Worm (Caenorhabditis elegans) whole organism, late embryonic: ENCODE data around the gene rrp-8.

Experiments used
- C38D4.7 ChIP-seq: fragments of 200-800 bp; sonication (Bioruptor generic); optimal IDR thresholded peaks from 2 replicates; lab custom pipeline; 2018; ENCODE audit warnings: mild to moderate bottlenecking, missing genetic modification characterization, moderate library complexity, missing compliant biosample characterization
- F13H6.1 ChIP-seq: sonication (generic microtip); optimal IDR thresholded peaks from 2 replicates; lab custom pipeline; 2016; ENCODE audit warnings: missing genetic modification characterization, missing compliant biosample characterization
- T23F11.4 ChIP-seq: fragments of 200-800 bp; sonication (Bioruptor generic); optimal IDR thresholded peaks from 2 replicates; lab custom pipeline; 2018; ENCODE audit warnings: mild to moderate bottlenecking, missing genetic modification characterization, missing compliant biosample characterization
- Y22D7AL.16 ChIP-seq: sonication (generic microtip); optimal IDR thresholded peaks from 2 replicates; lab custom pipeline; 2016; ENCODE audit warnings: missing genetic modification characterization, missing compliant biosample characterization
- ceh-18 ChIP-seq: sonication (generic microtip); optimal IDR thresholded peaks from 2 replicates; lab custom pipeline; 2016; ENCODE audit warnings: missing genetic modification characterization, missing compliant biosample characterization
- ceh-2 ChIP-seq: sonication (generic microtip); optimal IDR thresholded peaks from 2 replicates; lab custom pipeline; 2016; ENCODE audit warnings: missing genotype, missing genetic modification characterization, missing compliant biosample characterization
- ceh-22 ChIP-seq: sonication (generic microtip); optimal IDR thresholded peaks from 2 replicates; lab custom pipeline; 2017; ENCODE audit warnings: missing biosample characterization, missing genetic modification characterization
- ceh-24 ChIP-seq: sonication (generic microtip); optimal IDR thresholded peaks from 2 replicates; lab custom pipeline; 2016; ENCODE audit warnings: mild to moderate bottlenecking, missing genetic modification characterization, missing compliant biosample characterization
- ceh-30 ChIP-seq: fragments of 150-350 bp; optimal IDR thresholded peaks from 2 replicates; lab custom pipeline; 2014; ENCODE audit warnings: missing biosample characterization, missing genetic modification characterization
- ceh-6 ChIP-seq: fragments of 200-800 bp; sonication (Bioruptor generic); optimal IDR thresholded peaks from 2 replicates; lab custom pipeline; 2018; ENCODE audit warnings: mild to moderate bottlenecking, missing genetic modification characterization, missing compliant biosample characterization
- che-1 ChIP-seq: sonication (generic microtip); optimal IDR thresholded peaks from 2 replicates; lab custom pipeline; 2016; ENCODE audit warnings: mild to moderate bottlenecking, missing genetic modification characterization, missing compliant biosample characterization
- dmd-4 ChIP-seq: sonication (generic microtip); optimal IDR thresholded peaks from 2 replicates; lab custom pipeline; 2016; ENCODE audit warnings: borderline replicate concordance, missing genetic modification characterization, missing compliant biosample characterization
- dve-1 ChIP-seq: sonication (generic microtip); optimal IDR thresholded peaks from 2 replicates; lab custom pipeline; 2017; ENCODE audit warnings: antibody characterized with exemption, mild to moderate bottlenecking, missing genetic modification characterization, missing compliant biosample characterization
- elt-2 ChIP-seq: sonication (generic microtip); optimal IDR thresholded peaks from 2 replicates; lab custom pipeline; 2016; ENCODE audit warnings: missing genetic modification reagents, missing genetic modification characterization, missing compliant biosample characterization
- elt-4 ChIP-seq: sonication (generic microtip); optimal IDR thresholded peaks from 2 replicates; lab custom pipeline; 2016; ENCODE audit warnings: missing genetic modification characterization, missing compliant biosample characterization
- ets-4 ChIP-seq: sonication (generic microtip); optimal IDR thresholded peaks from 2 replicates; lab custom pipeline; 2016; ENCODE audit warnings: missing genetic modification characterization, missing compliant biosample characterization
- eyg-1 ChIP-seq: sonication (generic microtip); optimal IDR thresholded peaks from 2 replicates; lab custom pipeline; 2016; ENCODE audit warnings: missing genotype, missing genetic modification characterization, missing compliant biosample characterization
- fax-1 ChIP-seq: sonication (generic microtip); optimal IDR thresholded peaks from 2 replicates; lab custom pipeline; 2016; ENCODE audit warnings: missing genotype, missing genetic modification characterization, missing compliant biosample characterization
- fkh-10 ChIP-seq: fragments of 150-350 bp; optimal IDR thresholded peaks from 2 replicates; lab custom pipeline; 2014; ENCODE audit warnings: missing biosample characterization, missing genetic modification reagents, missing genetic modification characterization
- fkh-6 ChIP-seq: sonication (generic microtip); optimal IDR thresholded peaks from 2 replicates; lab custom pipeline; 2016; ENCODE audit warnings: missing genetic modification characterization, missing compliant biosample characterization
- gmeb-2 ChIP-seq: sonication (generic microtip); optimal IDR thresholded peaks from 2 replicates; lab custom pipeline; 2016; ENCODE audit warnings: missing genetic modification characterization, inconsistent platforms, missing compliant biosample characterization
- hlh-15 ChIP-seq: sonication (generic microtip); optimal IDR thresholded peaks from 2 replicates; lab custom pipeline; 2016; ENCODE audit warnings: missing genetic modification characterization, missing compliant biosample characterization
- hlh-8 ChIP-seq: sonication (generic microtip); optimal IDR thresholded peaks from 2 replicates; lab custom pipeline; 2016; ENCODE audit warnings: missing genotype, missing genetic modification characterization, missing compliant biosample characterization
- lim-6 ChIP-seq: sonication (generic microtip); optimal IDR thresholded peaks from 2 replicates; lab custom pipeline; 2016; ENCODE audit warnings: missing genetic modification characterization, missing compliant biosample characterization
- lin-11 ChIP-seq: fragments of 200-800 bp; sonication (Bioruptor generic); optimal IDR thresholded peaks from 2 replicates; lab custom pipeline; 2018; ENCODE audit warnings: mild to moderate bottlenecking, missing genetic modification characterization, missing compliant biosample characterization
- madf-2 ChIP-seq: sonication (generic microtip); optimal IDR thresholded peaks from 2 replicates; lab custom pipeline; 2017; ENCODE audit warnings: missing genetic modification characterization, missing compliant biosample characterization
- mec-3 ChIP-seq: sonication (generic microtip); optimal IDR thresholded peaks from 2 replicates; lab custom pipeline; 2016; ENCODE audit warnings: borderline replicate concordance, missing genetic modification characterization, missing compliant biosample characterization
- pha-4 ChIP-seq: fragments of 150-350 bp; optimal IDR thresholded peaks from 2 replicates; lab custom pipeline; 2018; ENCODE audit warnings: missing biosample characterization, missing genetic modification reagents, missing genetic modification characterization
- ref-2 ChIP-seq: sonication (generic microtip); optimal IDR thresholded peaks from 2 replicates; lab custom pipeline; 2016; ENCODE audit warnings: missing genetic modification characterization, missing compliant biosample characterization
- rnt-1 ChIP-seq: sonication (generic microtip); optimal IDR thresholded peaks from 2 replicates; lab custom pipeline; 2016; ENCODE audit warnings: missing genetic modification characterization, missing compliant biosample characterization
- sox-2 ChIP-seq: fragments of 200-800 bp; sonication (Bioruptor generic); IDR thresholded peaks from 2 replicates; pipeline ENCODE4 v1.3.6; 2022; ENCODE audit warnings: missing genetic modification reagents, missing genetic modification characterization, missing compliant biosample characterization
- syd-9 ChIP-seq: sonication (generic microtip); optimal IDR thresholded peaks from 2 replicates; lab custom pipeline; 2016; ENCODE audit warnings: mild to moderate bottlenecking, missing genetic modification characterization, moderate library complexity, missing compliant biosample characterization
- tbx-7 ChIP-seq: sonication (generic microtip); optimal IDR thresholded peaks from 2 replicates; lab custom pipeline; 2016; ENCODE audit warnings: missing genotype, missing genetic modification characterization, missing compliant biosample characterization
- ztf-16 ChIP-seq: sonication (generic microtip); optimal IDR thresholded peaks from 2 replicates; lab custom pipeline; 2017; ENCODE audit warnings: missing genetic modification characterization, missing compliant biosample characterization

rrp-8 gene

ce11 chrIV:426597-426996 is 30.3 kb downstream of the rrp-8 start:
- no peak for TF ChIP-seq ceh-30 (tag; lab: Kevin White, UChicago)
- no peak for TF ChIP-seq lim-6 (tag; lab: Kevin White, UChicago)
- TF ChIP-seq C38D4.7 (GFP tag; lab: Kevin White, UChicago), result no peak
- no peak for TF ChIP-seq hlh-8 (tag; lab: Kevin White, UChicago)
- no peak for TF ChIP-seq ceh-18 (tag; lab: Kevin White, UChicago)
- no peak for TF ChIP-seq ref-2 (tag; lab: Kevin White, UChicago)
- TF ChIP-seq, all 69 proteins: peak for 0

ce11 chrIV:427100-427908 is 31.0 kb downstream of the rrp-8 start:
- TF ChIP-seq eyg-1, result no peak
- TF ChIP-seq ceh-2 (tag; lab: Kevin White, UChicago), result no peak
- no peak for TF ChIP-seq fax-1 (tag; lab: Kevin White, UChicago)
- no peak for TF ChIP-seq ets-4
- TF ChIP-seq elt-4 (tag; lab: Kevin White, UChicago), result no peak
- TF ChIP-seq lim-6 (tag; lab: Kevin White, UChicago), result no peak
- no peak for TF ChIP-seq ceh-6
- TF ChIP-seq C38D4.7 (GFP tag; lab: Kevin White, UChicago), result no peak
- no peak for TF ChIP-seq ceh-22 (tag; lab: Kevin White, UChicago)
- no peak for TF ChIP-seq syd-9 (tag; lab: Kevin White, UChicago)
- TF ChIP-seq dmd-4 (tag; lab: Kevin White, UChicago), result no peak
- no peak for TF ChIP-seq tbx-7
- no peak for TF ChIP-seq che-1 (tag; lab: Kevin White, UChicago)
- no peak for TF ChIP-seq pha-4 (tag; lab: Kevin White, UChicago)
- TF ChIP-seq lin-11 (tag; lab: Kevin White, UChicago), result no peak
- TF ChIP-seq ceh-24, result no peak
- TF ChIP-seq rnt-1 (tag; lab: Kevin White, UChicago), result no peak

- TF ChIP-seq eyg-1 (no peak), elt-2 (tag; lab: Kevin White, UChicago) (no peak), madf-2 (tag; lab: Kevin White, UChicago) (no peak), fkh-6 (tag; lab: Kevin White, UChicago) (no peak), pha-4 (tag; lab: Kevin White, UChicago) (no peak), sox-2 (GFP tag; lab: Robert Waterston, UW) (no peak), che-1 (tag; lab: Kevin White, UChicago) (no peak), mec-3 (tag; lab: Kevin White, UChicago) (no peak), hlh-15 (tag; lab: Kevin White, UChicago) (no peak), dve-1 (no peak), fkh-10 (GFP tag; lab: Kevin White, UChicago) (no peak)
Measured at ce11 chrIV:428869-429268, 32.5 kb downstream of the rrp-8 start, which contains the start of gene Y66H1A.5. Y66H1A.5 (minus strand) TSS chrIV:429133.

- TF ChIP-seq mec-3 (tag; lab: Kevin White, UChicago) (no peak), lim-6 (tag; lab: Kevin White, UChicago) (no peak), ztf-16 (no peak), Y22D7AL.16 (no peak), fax-1 (tag; lab: Kevin White, UChicago) (no peak), elt-2 (tag; lab: Kevin White, UChicago) (no peak), F13H6.1 (tag; lab: Kevin White, UChicago) (no peak)
Measured at ce11 chrIV:438384-438783, 42.0 kb downstream of the rrp-8 start.

ce11 chrIV:440509-440908 is 44.2 kb downstream of the rrp-8 start, which contains the start of gene hum-8:
hum-8 (minus strand) TSS chrIV:440554.
- TF ChIP-seq fkh-10 (GFP tag; lab: Kevin White, UChicago) (no peak), T23F11.4 (GFP tag; lab: Kevin White, UChicago) (no peak), mec-3 (tag; lab: Kevin White, UChicago) (no peak), gmeb-2 (tag; lab: Kevin White, UChicago) (no peak), elt-2 (tag; lab: Kevin White, UChicago) (peak; percentile 56)
